Worm (Caenorhabditis elegans) whole organism, L2 larva: ENCODE measurements around the gene cpg-23.

Experiments used
- ZK546.5 ChIP-seq: sonication (generic microtip); optimal IDR thresholded peaks from 2 replicates; lab custom pipeline; 2017; ENCODE audit warnings: missing biosample characterization, missing genetic modification characterization
- ama-1 ChIP-seq: fragments of 150-350 bp; optimal IDR thresholded peaks from 2 replicates; lab custom pipeline; 2018; ENCODE audit warnings: inconsistent platforms
- elt-3 ChIP-seq: sonication (generic microtip); optimal IDR thresholded peaks from 2 replicates; lab custom pipeline; 2017; ENCODE audit warnings: missing biosample characterization, missing genetic modification characterization
- fos-1 ChIP-seq: fragments of 150-350 bp; optimal IDR thresholded peaks from 2 replicates; lab custom pipeline; 2014; ENCODE audit warnings: missing biosample characterization, missing genetic modification characterization
- lsy-2 ChIP-seq, 2 experiments: fragments of 150-350 bp in 1 of 2; sonication (generic microtip) in 1 of 2; optimal IDR thresholded peaks; 2 replicates each; lab custom pipeline; 2014 to 2017; ENCODE audit warnings: missing biosample characterization in 2 of 2, missing genetic modification characterization in 2 of 2
- mdl-1 ChIP-seq, 2 experiments: fragments of 150-350 bp in 1 of 2; sonication (generic microtip) in 1 of 2; optimal IDR thresholded peaks; 2 replicates each; lab custom pipeline; 2017; ENCODE audit warnings: missing biosample characterization in 2 of 2, missing genetic modification characterization in 2 of 2
- nhr-10 ChIP-seq: sonication (generic microtip); optimal IDR thresholded peaks from 2 replicates; lab custom pipeline; 2017; ENCODE audit warnings: missing biosample characterization, missing genetic modification characterization
- skn-1 ChIP-seq: sonication (generic microtip); optimal IDR thresholded peaks from 2 replicates; lab custom pipeline; 2017; ENCODE audit warnings: missing biosample characterization, missing genetic modification characterization
- sma-9 ChIP-seq, 2 experiments: fragments of 150-350 bp in 1 of 2; sonication (generic microtip) in 1 of 2; optimal IDR thresholded peaks; 2 replicates each; lab custom pipeline; 2014 to 2016; ENCODE audit warnings: missing genetic modification characterization in 2 of 2, mild to moderate bottlenecking in 1 of 2, missing biosample characterization in 1 of 2, missing compliant biosample characterization in 1 of 2, missing genetic modification reagents in 1 of 2, moderate library complexity in 1 of 2
- snpc-4 ChIP-seq: fragments of 150-350 bp; optimal IDR thresholded peaks from 2 replicates; lab custom pipeline; 2014; ENCODE audit warnings: missing biosample characterization, missing genetic modification characterization
- unc-39 ChIP-seq: fragments of 150-350 bp; optimal IDR thresholded peaks from 2 replicates; lab custom pipeline; 2014; ENCODE audit warnings: missing biosample characterization, missing genetic modification characterization
- unc-62 ChIP-seq: fragments of 150-350 bp; optimal IDR thresholded peaks from 2 replicates; lab custom pipeline; 2014; ENCODE audit warnings: missing biosample characterization, missing genetic modification reagents, missing genetic modification characterization
- ztf-4 ChIP-seq: fragments of 150-350 bp; optimal IDR thresholded peaks from 2 replicates; lab custom pipeline; 2014; ENCODE audit warnings: missing biosample characterization, missing genetic modification characterization

DNA sequence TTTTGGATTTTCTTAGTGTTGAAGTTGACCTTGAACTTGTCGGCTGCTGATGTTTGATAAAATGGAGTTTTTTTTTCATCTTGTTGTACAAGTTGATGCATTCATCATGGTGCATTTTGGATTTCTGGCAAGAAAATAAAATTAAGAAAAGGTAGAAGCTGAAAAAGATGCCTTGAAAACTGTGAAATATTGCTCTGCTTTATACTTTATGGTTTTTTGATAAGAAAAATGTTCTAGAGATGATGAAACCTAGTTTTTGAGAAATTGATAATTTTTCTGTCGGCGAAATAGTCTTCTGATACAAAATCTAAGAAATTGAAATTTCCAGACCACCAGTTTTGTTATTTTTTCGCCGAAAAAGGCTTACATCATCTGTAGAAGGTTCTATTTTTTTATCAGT is 11.7 kb downstream of the cpg-23 start, which contains the start of gene Y39B6A.69:
- TF ChIP-seq nhr-10 (tag; lab: Kevin White, UChicago) (no peak), ZK546.5 (no peak), sma-9 (GFP tag; optimal IDR thresholded peaks at IDR 0.05; lab: Kevin White, UChicago) (no peak), sma-9 (tag; optimal IDR thresholded peaks at IDR 0.05; lab: Kevin White, UChicago) (no peak), lsy-2 (tag; optimal IDR thresholded peaks at IDR 0.05; lab: Kevin White, UChicago) (no peak), snpc-4 (tag; lab: Kevin White, UChicago) (no peak), ztf-4 (tag; lab: Kevin White, UChicago) (no peak), mdl-1 (tag; optimal IDR thresholded peaks at IDR 0.05; lab: Kevin White, UChicago) (no peak), unc-39 (tag; lab: Kevin White, UChicago) (no peak), fos-1 (no peak), unc-62 (GFP tag; lab: Kevin White, UChicago) (no peak), ama-1 (lab: Kevin White, UChicago) (no peak), skn-1 (tag; lab: Kevin White, UChicago) (no peak), elt-3 (tag; lab: Kevin White, UChicago) (no peak)
